Worm (Caenorhabditis elegans) whole organism, late embryonic: ENCODE measurements around the gene K10D2.5.

Experiments
- ceh-30 ChIP-seq: fragments of 150-350 bp; optimal IDR thresholded peaks from 2 replicates; lab custom pipeline; 2014; ENCODE audit warnings: missing biosample characterization, missing genetic modification characterization
- ceh-31 ChIP-seq: sonication (generic microtip); optimal IDR thresholded peaks from 2 replicates; lab custom pipeline; 2016; ENCODE audit warnings: missing genetic modification characterization, missing compliant biosample characterization
- che-1 ChIP-seq: sonication (generic microtip); optimal IDR thresholded peaks from 2 replicates; lab custom pipeline; 2016; ENCODE audit warnings: mild to moderate bottlenecking, missing genetic modification characterization, missing compliant biosample characterization
- elt-2 ChIP-seq: sonication (generic microtip); optimal IDR thresholded peaks from 2 replicates; lab custom pipeline; 2016; ENCODE audit warnings: missing genetic modification reagents, missing genetic modification characterization, missing compliant biosample characterization
- nfya-1 ChIP-seq: sonication (generic microtip); optimal IDR thresholded peaks from 2 replicates; lab custom pipeline; 2017; ENCODE audit warnings: missing genetic modification characterization, mild to moderate bottlenecking, missing compliant biosample characterization, antibody characterized with exemption, moderate library complexity
- npax-4 ChIP-seq: sonication (generic microtip); optimal IDR thresholded peaks from 2 replicates; lab custom pipeline; 2016; ENCODE audit warnings: missing genetic modification characterization, missing compliant biosample characterization

ce11 chrIII:5173622-5174021 lies 1.1 kb downstream of the K10D2.5 start, which contains the start of gene cid-1:
- TF ChIP-seq che-1 (tag; lab: Kevin White, UChicago) (no peak), npax-4 (no peak), ceh-31 (tag; lab: Kevin White, UChicago) (no peak), elt-2 (tag; lab: Kevin White, UChicago) (no peak), ceh-30 (tag; lab: Kevin White, UChicago) (no peak), nfya-1 (tag; lab: Kevin White, UChicago) (no peak)
